Fruit fly (Drosophila melanogaster): Measurements from ENCODE around the gene CG9427.

The CG9427 gene

dm6 chr3R:9603022-9603942, 23.4 kb downstream of the CG9427 start (continued):
- TF ChIP-seq CG15479 (GFP tag; optimal IDR thresholded peaks at IDR 0.05) (no peak), slbo (GFP tag; IDR thresholded peaks at IDR 0.05) (no peak), Abd-B (GFP tag; optimal IDR thresholded peaks at IDR 0.05) (no peak), CG7928 (GFP tag; optimal IDR thresholded peaks at IDR 0.05) (no peak), ci (GFP tag; IDR thresholded peaks at IDR 0.05) (peak; percentile 56; the same call in 2 of the 3 replicates), CG10209 (GFP tag; optimal IDR thresholded peaks at IDR 0.05) (no peak), fru (optimal IDR thresholded peaks at IDR 0.05) (no peak), CG2202 (tag; optimal IDR thresholded peaks at IDR 0.05) (peak; percentile 15), otp (GFP tag; IDR thresholded peaks at IDR 0.05) (peak; percentile 40; the same call in 1 of the 3 replicates), CG10147 (GFP tag; optimal IDR thresholded peaks at IDR 0.05) (no peak), Usf (GFP tag; optimal IDR thresholded peaks at IDR 0.05) (no peak), CrebB (tag; optimal IDR thresholded peaks at IDR 0.05) (no peak), CG1233 (GFP tag; optimal IDR thresholded peaks at IDR 0.05) (peak; percentile 10), scrt (GFP tag; optimal IDR thresholded peaks at IDR 0.05) (no peak), CG4282 (GFP tag; optimal IDR thresholded peaks at IDR 0.05) (no peak), Awh (GFP tag; IDR thresholded peaks at IDR 0.05) (peak; percentile 67), nerfin-1 (tag; optimal IDR thresholded peaks at IDR 0.05) (no peak), Vsx1 (GFP tag; optimal IDR thresholded peaks at IDR 0.05) (peak; percentile 16), croc (GFP tag; conservative IDR thresholded peaks at IDR 0.05) (no peak), sd (tag; optimal IDR thresholded peaks at IDR 0.05) (peak; percentile 93), CG11456 (GFP tag; IDR thresholded peaks at IDR 0.05) (0 out of 3 replicates have a peak, but pooled peaks have one; percentile 18), CG12769 (tag; optimal IDR thresholded peaks at IDR 0.05) (peak; percentile 9), Eip74EF (GFP tag; optimal IDR thresholded peaks at IDR 0.05) (peak in 1 of 2 experiments; percentile 7), Lpt (GFP tag; optimal IDR thresholded peaks at IDR 0.05) (no peak), CG6272 (GFP tag; IDR thresholded peaks at IDR 0.05) (no peak), crol (GFP tag; IDR thresholded peaks at IDR 0.05) (peak; percentile 86), CG5245 (GFP tag; optimal IDR thresholded peaks at IDR 0.05) (no peak), Sox100B (GFP tag; optimal IDR thresholded peaks at IDR 0.05) (no peak), Stat92E (GFP tag; optimal IDR thresholded peaks at IDR 0.05) (peak in 1 of 3 experiments; percentile 82), jing (GFP tag; optimal IDR thresholded peaks at IDR 0.05) (no peak), HLHmδ (GFP tag; optimal IDR thresholded peaks at IDR 0.05) (peak; percentile 58), sob (GFP tag; IDR thresholded peaks at IDR 0.05) (0 out of 2 replicates have a peak, but pooled peaks have one; percentile 13), pzg (GFP tag; optimal IDR thresholded peaks at IDR 0.05) (no peak), CG4617 (GFP tag; optimal IDR thresholded peaks at IDR 0.05; ENCODE audit: borderline replicate concordance) (no peak), Hr78 (GFP tag; optimal IDR thresholded peaks at IDR 0.05) (peak in 1 of 2 experiments; percentile 64), dmrt11E (tag; optimal IDR thresholded peaks at IDR 0.05) (peak; percentile 7), CG14014 (GFP tag; IDR thresholded peaks at IDR 0.05) (no peak), inv (GFP tag; IDR thresholded peaks at IDR 0.05; ENCODE audit: partially characterized antibody) (no peak), CG2199 (GFP tag; IDR thresholded peaks at IDR 0.05) (0 out of 3 replicates have a peak, but pooled peaks have one; percentile 38), Lhr (GFP tag; optimal IDR thresholded peaks at IDR 0.05) (no peak), cg (GFP tag; optimal IDR thresholded peaks at IDR 0.05) (peak; percentile 43), nom (GFP tag; optimal IDR thresholded peaks at IDR 0.05) (no peak), CG15073 (GFP tag; optimal IDR thresholded peaks at IDR 0.05) (no peak), CG6175 (GFP tag; IDR thresholded peaks at IDR 0.05) (no peak), gfzf (GFP tag; optimal IDR thresholded peaks at IDR 0.05) (no peak), CG17361 (GFP tag; IDR thresholded peaks at IDR 0.05) (no peak), CG3407 (GFP tag; optimal IDR thresholded peaks at IDR 0.05) (no peak)

All from whole organism, embryonic.